Worm (Caenorhabditis elegans) whole organism, late embryonic: ENCODE data around the gene C06G4.4.

Source experiments
- C38D4.7 ChIP-seq: fragments of 200-800 bp; sonication (Bioruptor generic); optimal IDR thresholded peaks from 2 replicates; lab custom pipeline; 2018; ENCODE audit warnings: mild to moderate bottlenecking, missing genetic modification characterization, moderate library complexity, missing compliant biosample characterization
- K09A11.1 ChIP-seq: sonication (generic microtip); optimal IDR thresholded peaks from 2 replicates; lab custom pipeline; 2017; ENCODE audit warnings: antibody characterized with exemption, mild to moderate bottlenecking, missing genetic modification characterization, missing compliant biosample characterization; ENCODE audit not compliant: insufficient read depth
- T23F11.4 ChIP-seq: fragments of 200-800 bp; sonication (Bioruptor generic); optimal IDR thresholded peaks from 2 replicates; lab custom pipeline; 2018; ENCODE audit warnings: mild to moderate bottlenecking, missing genetic modification characterization, missing compliant biosample characterization
- ahr-1 ChIP-seq: sonication (generic microtip); optimal IDR thresholded peaks from 2 replicates; lab custom pipeline; 2016; ENCODE audit warnings: missing genetic modification characterization, missing compliant biosample characterization
- ceh-14 ChIP-seq: sonication (generic microtip); optimal IDR thresholded peaks from 2 replicates; lab custom pipeline; 2016; ENCODE audit warnings: missing genotype, missing genetic modification characterization, missing compliant biosample characterization
- ceh-19 ChIP-seq: fragments of 200-800 bp; sonication (Bioruptor generic); optimal IDR thresholded peaks from 2 replicates; lab custom pipeline; 2018; ENCODE audit warnings: mild to moderate bottlenecking, missing genetic modification characterization, missing compliant biosample characterization
- ceh-24 ChIP-seq: sonication (generic microtip); optimal IDR thresholded peaks from 2 replicates; lab custom pipeline; 2016; ENCODE audit warnings: mild to moderate bottlenecking, missing genetic modification characterization, missing compliant biosample characterization
- ceh-30 ChIP-seq: fragments of 150-350 bp; optimal IDR thresholded peaks from 2 replicates; lab custom pipeline; 2014; ENCODE audit warnings: missing biosample characterization, missing genetic modification characterization
- ceh-31 ChIP-seq: sonication (generic microtip); optimal IDR thresholded peaks from 2 replicates; lab custom pipeline; 2016; ENCODE audit warnings: missing genetic modification characterization, missing compliant biosample characterization
- ceh-34 ChIP-seq: sonication (generic microtip); optimal IDR thresholded peaks from 2 replicates; lab custom pipeline; 2016; ENCODE audit warnings: mild to moderate bottlenecking, missing genetic modification characterization, missing compliant biosample characterization
- ceh-48 ChIP-seq: sonication (generic microtip); optimal IDR thresholded peaks from 2 replicates; lab custom pipeline; 2016; ENCODE audit warnings: missing genetic modification characterization, inconsistent platforms, missing compliant biosample characterization
- ceh-9 ChIP-seq: sonication (generic microtip); optimal IDR thresholded peaks from 2 replicates; lab custom pipeline; 2016; ENCODE audit warnings: mild to moderate bottlenecking, missing genetic modification characterization, inconsistent platforms, missing compliant biosample characterization
- dve-1 ChIP-seq: sonication (generic microtip); optimal IDR thresholded peaks from 2 replicates; lab custom pipeline; 2017; ENCODE audit warnings: antibody characterized with exemption, mild to moderate bottlenecking, missing genetic modification characterization, missing compliant biosample characterization
- elt-2 ChIP-seq: sonication (generic microtip); optimal IDR thresholded peaks from 2 replicates; lab custom pipeline; 2016; ENCODE audit warnings: missing genetic modification reagents, missing genetic modification characterization, missing compliant biosample characterization
- elt-4 ChIP-seq: sonication (generic microtip); optimal IDR thresholded peaks from 2 replicates; lab custom pipeline; 2016; ENCODE audit warnings: missing genetic modification characterization, missing compliant biosample characterization
- fkh-10 ChIP-seq: fragments of 150-350 bp; optimal IDR thresholded peaks from 2 replicates; lab custom pipeline; 2014; ENCODE audit warnings: missing biosample characterization, missing genetic modification reagents, missing genetic modification characterization
- fkh-6 ChIP-seq: sonication (generic microtip); optimal IDR thresholded peaks from 2 replicates; lab custom pipeline; 2016; ENCODE audit warnings: missing genetic modification characterization, missing compliant biosample characterization
- hlh-15 ChIP-seq: sonication (generic microtip); optimal IDR thresholded peaks from 2 replicates; lab custom pipeline; 2016; ENCODE audit warnings: missing genetic modification characterization, missing compliant biosample characterization
- hlh-30 ChIP-seq: sonication (generic microtip); optimal IDR thresholded peaks from 2 replicates; lab custom pipeline; 2017; ENCODE audit warnings: antibody characterized with exemption, missing genetic modification characterization, missing compliant biosample characterization; ENCODE audit not compliant: insufficient read depth
- lim-6 ChIP-seq: sonication (generic microtip); optimal IDR thresholded peaks from 2 replicates; lab custom pipeline; 2016; ENCODE audit warnings: missing genetic modification characterization, missing compliant biosample characterization
- nfya-1 ChIP-seq: sonication (generic microtip); optimal IDR thresholded peaks from 2 replicates; lab custom pipeline; 2017; ENCODE audit warnings: missing genetic modification characterization, mild to moderate bottlenecking, missing compliant biosample characterization, antibody characterized with exemption, moderate library complexity
- nhr-11 ChIP-seq: fragments of 150-350 bp; optimal IDR thresholded peaks from 2 replicates; lab custom pipeline; 2014; ENCODE audit warnings: missing biosample characterization, missing genetic modification characterization
- nhr-232 ChIP-seq: sonication (generic microtip); optimal IDR thresholded peaks from 2 replicates; lab custom pipeline; 2016; ENCODE audit warnings: missing genetic modification characterization, missing compliant biosample characterization
- odd-2 ChIP-seq: sonication (generic microtip); optimal IDR thresholded peaks from 2 replicates; lab custom pipeline; 2017; ENCODE audit warnings: antibody characterized with exemption, mild to moderate bottlenecking, missing genetic modification characterization, missing compliant biosample characterization
- pag-3 ChIP-seq: sonication (generic microtip); optimal IDR thresholded peaks from 2 replicates; lab custom pipeline; 2016; ENCODE audit warnings: missing compliant biosample characterization, missing genetic modification characterization, borderline replicate concordance
- pat-9 ChIP-seq: fragments of 200-800 bp; sonication (Bioruptor generic); optimal IDR thresholded peaks from 2 replicates; lab custom pipeline; 2018; ENCODE audit warnings: mild to moderate bottlenecking, missing genetic modification characterization, moderate library complexity, missing compliant biosample characterization
- pax-1 ChIP-seq: fragments of 150-350 bp; optimal IDR thresholded peaks from 2 replicates; lab custom pipeline; 2014; ENCODE audit warnings: missing biosample characterization, missing genetic modification characterization
- pha-4 ChIP-seq: fragments of 150-350 bp; optimal IDR thresholded peaks from 2 replicates; lab custom pipeline; 2018; ENCODE audit warnings: missing biosample characterization, missing genetic modification reagents, missing genetic modification characterization
- pqm-1 ChIP-seq: sonication (generic microtip); optimal IDR thresholded peaks from 2 replicates; lab custom pipeline; 2016; ENCODE audit warnings: missing genetic modification characterization, missing compliant biosample characterization
- ref-2 ChIP-seq: sonication (generic microtip); optimal IDR thresholded peaks from 2 replicates; lab custom pipeline; 2016; ENCODE audit warnings: missing genetic modification characterization, missing compliant biosample characterization
- sdc-2 ChIP-seq: sonication (generic microtip); optimal IDR thresholded peaks from 2 replicates; lab custom pipeline; 2016; ENCODE audit warnings: missing genotype, missing genetic modification characterization, missing compliant biosample characterization
- sox-2 ChIP-seq: fragments of 200-800 bp; sonication (Bioruptor generic); IDR thresholded peaks from 2 replicates; pipeline ENCODE4 v1.3.6; 2022; ENCODE audit warnings: missing genetic modification reagents, missing genetic modification characterization, missing compliant biosample characterization
- sox-4 ChIP-seq: sonication (generic microtip); optimal IDR thresholded peaks from 2 replicates; lab custom pipeline; 2017; ENCODE audit warnings: mild to moderate bottlenecking, missing genetic modification characterization, inconsistent platforms, missing compliant biosample characterization
- tbx-7 ChIP-seq: sonication (generic microtip); optimal IDR thresholded peaks from 2 replicates; lab custom pipeline; 2016; ENCODE audit warnings: missing genotype, missing genetic modification characterization, missing compliant biosample characterization
- unc-3 ChIP-seq, 2 experiments: fragments of 200-800 bp in 1 of 2; sonication (Bioruptor generic) in 1 of 2; sonication (generic microtip) in 1 of 2; conservative IDR thresholded peaks in 1 of 2; optimal IDR thresholded peaks in 1 of 2; 2 replicates each; pipeline versions ENCODE4 v1.3.6 to Lab custom; 2016 to 2022; ENCODE audit warnings: missing compliant biosample characterization in 2 of 2, missing genetic modification characterization in 2 of 2, missing genetic modification reagents in 1 of 2
- unc-42 ChIP-seq: sonication (generic microtip); optimal IDR thresholded peaks from 2 replicates; lab custom pipeline; 2016; ENCODE audit warnings: missing genotype, missing genetic modification characterization, missing compliant biosample characterization
- unc-55 ChIP-seq: sonication (generic microtip); optimal IDR thresholded peaks from 2 replicates; lab custom pipeline; 2017; ENCODE audit warnings: missing biosample characterization, missing genetic modification reagents, missing genetic modification characterization
- zip-5 ChIP-seq: sonication (generic microtip); optimal IDR thresholded peaks from 2 replicates; lab custom pipeline; 2016; ENCODE audit warnings: missing genetic modification characterization, missing compliant biosample characterization

Gene C06G4.4

ce11 chrIII:7986585-7987171, 9.1 kb upstream of the C06G4.4 start, which contains the start of gene hrpk-2:
hrpk-2 (plus strand) TSS chrIII:7987121.
- TF ChIP-seq ceh-31 (tag; lab: Kevin White, UChicago), result no peak
- TF ChIP-seq tbx-7 (tag; lab: Kevin White, UChicago), result no peak
- TF ChIP-seq nhr-11 (tag; lab: Kevin White, UChicago), result no peak
- TF ChIP-seq C38D4.7 (GFP tag; lab: Kevin White, UChicago), result no peak
- no peak for TF ChIP-seq ceh-9 (tag; lab: Kevin White, UChicago)
- TF ChIP-seq sox-4 (tag; lab: Kevin White, UChicago), result no peak
- no peak for TF ChIP-seq sdc-2 (tag; lab: Kevin White, UChicago)
- TF ChIP-seq, all 69 proteins: peak for 0

ce11 chrIII:7981938-7982337, 4.3 kb upstream of the C06G4.4 start:
- TF ChIP-seq zip-5 (tag; lab: Kevin White, UChicago), result no peak
- TF ChIP-seq unc-42 (tag; lab: Kevin White, UChicago), result no peak
- TF ChIP-seq unc-3 (GFP tag; conservative IDR thresholded peaks at IDR 0.05; lab: Robert Waterston, UW), result no peak
- TF ChIP-seq unc-3 (tag; optimal IDR thresholded peaks at IDR 0.05; lab: Kevin White, UChicago), result no peak
- no peak for TF ChIP-seq fkh-10 (GFP tag; lab: Kevin White, UChicago)
- TF ChIP-seq odd-2 (tag; lab: Kevin White, UChicago), result no peak
- TF ChIP-seq ceh-19, result no peak
- TF ChIP-seq hlh-30 (tag; lab: Kevin White, UChicago), result no peak

DNA sequence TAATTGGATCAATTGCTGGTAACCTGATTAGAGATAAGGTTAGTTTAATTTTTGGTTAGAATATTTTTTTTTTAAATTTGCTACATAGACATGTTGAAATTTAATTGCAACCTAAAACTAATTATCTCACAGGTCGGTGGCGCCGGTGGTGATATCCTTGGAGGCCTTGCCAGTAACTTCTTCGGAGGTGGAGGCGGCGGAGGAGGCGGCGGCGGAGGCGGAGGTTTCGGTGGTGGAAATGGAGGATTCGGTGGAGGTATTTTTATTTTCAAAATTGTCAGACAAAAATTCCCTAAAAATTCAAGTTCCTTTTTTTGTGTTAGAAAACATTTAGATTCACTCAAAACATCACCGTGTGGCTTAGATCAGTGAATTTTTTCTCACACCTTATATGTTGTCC, 3.6 kb upstream of the C06G4.4 start:
- TF ChIP-seq nhr-232 (tag; lab: Kevin White, UChicago), result no peak
- no peak for TF ChIP-seq pqm-1
- no peak for TF ChIP-seq lim-6 (tag; lab: Kevin White, UChicago)
- no peak for TF ChIP-seq elt-4 (tag; lab: Kevin White, UChicago)
- TF ChIP-seq unc-55 (GFP tag; lab: Kevin White, UChicago), result no peak
- no peak for TF ChIP-seq ceh-31 (tag; lab: Kevin White, UChicago)
- no peak for TF ChIP-seq T23F11.4 (GFP tag; lab: Kevin White, UChicago)
- TF ChIP-seq hlh-15 (tag; lab: Kevin White, UChicago), result no peak
- TF ChIP-seq ceh-14 (tag; lab: Kevin White, UChicago), result no peak

DNA sequence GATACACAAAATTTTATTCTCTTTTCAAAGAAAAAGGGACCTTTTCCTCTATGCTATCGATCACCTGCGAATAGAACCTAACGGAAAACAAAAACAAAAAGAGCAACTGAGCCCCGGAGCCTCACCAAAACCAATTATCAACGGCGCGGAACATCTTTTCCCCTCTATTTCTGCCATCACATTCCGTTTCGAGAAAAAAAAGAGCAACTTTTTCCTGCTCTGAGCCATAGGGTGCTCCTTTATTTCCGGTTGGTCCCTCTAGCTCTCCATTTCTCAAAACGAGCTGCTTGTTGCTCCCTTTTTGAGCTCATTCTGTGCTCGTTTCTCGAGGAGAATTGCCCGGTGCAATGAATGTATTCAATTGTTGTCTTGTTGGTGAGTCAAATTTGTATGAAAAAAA, 2.0 kb upstream of the C06G4.4 start, which contains the start of gene clp-1:
Gene clp-1 (plus strand): TSS at position 301 of the 400 bp plus-strand sequence.
- no peak for TF ChIP-seq pat-9 (tag; lab: Kevin White, UChicago)
- no peak for TF ChIP-seq ahr-1 (tag; lab: Kevin White, UChicago)
- TF ChIP-seq tbx-7 (tag; lab: Kevin White, UChicago), result no peak
- no peak for TF ChIP-seq ceh-24
- TF ChIP-seq nhr-232 (tag; lab: Kevin White, UChicago), result no peak
- no peak for TF ChIP-seq zip-5 (tag; lab: Kevin White, UChicago)
- no peak for TF ChIP-seq ref-2 (tag; lab: Kevin White, UChicago)
- no peak for TF ChIP-seq C38D4.7 (GFP tag; lab: Kevin White, UChicago)
- TF ChIP-seq ceh-48 (tag; lab: Kevin White, UChicago), result no peak
- no peak for TF ChIP-seq sox-4 (tag; lab: Kevin White, UChicago)
- TF ChIP-seq pqm-1, result no peak
- no peak for TF ChIP-seq nfya-1 (tag; lab: Kevin White, UChicago)
- no peak for TF ChIP-seq pha-4 (tag; lab: Kevin White, UChicago)
- no peak for TF ChIP-seq K09A11.1

- TF ChIP-seq ceh-34 (tag; lab: Kevin White, UChicago) (no peak), pax-1 (tag; lab: Kevin White, UChicago) (no peak), elt-2 (tag; lab: Kevin White, UChicago) (no peak), tbx-7 (tag; lab: Kevin White, UChicago) (no peak), dve-1 (tag; lab: Kevin White, UChicago) (no peak), fkh-6 (tag; lab: Kevin White, UChicago) (no peak), ceh-24 (no peak), sox-2 (no peak), ceh-30 (tag; lab: Kevin White, UChicago) (no peak), pag-3 (tag; lab: Kevin White, UChicago) (no peak)
Observed at ce11 chrIII:7978723-7979122, 1.1 kb upstream of the C06G4.4 start.
